Worm (Caenorhabditis elegans) whole organism, L3 larva: ENCODE measurements around the gene K09C4.2.

Source experiments
- aly-2 ChIP-seq: fragments of 150-350 bp; optimal IDR thresholded peaks from 2 replicates; lab custom pipeline; 2014; ENCODE audit warnings: missing biosample characterization, missing genetic modification characterization
- ama-1 ChIP-seq: fragments of 150-350 bp; optimal IDR thresholded peaks from 2 replicates; lab custom pipeline; 2018
- ceh-28 ChIP-seq: fragments of 150-350 bp; optimal IDR thresholded peaks from 2 replicates; lab custom pipeline; 2014; ENCODE audit warnings: missing biosample characterization, missing genetic modification reagents, missing genetic modification characterization
- ceh-82 ChIP-seq: fragments of 150-350 bp; optimal IDR thresholded peaks from 2 replicates; lab custom pipeline; 2014; ENCODE audit warnings: missing biosample characterization, missing genetic modification characterization
- hmg-11 ChIP-seq: sonication (generic microtip); optimal IDR thresholded peaks from 2 replicates; lab custom pipeline; 2016; ENCODE audit warnings: missing genetic modification characterization, missing compliant biosample characterization
- nhr-11 ChIP-seq: fragments of 150-350 bp; optimal IDR thresholded peaks from 2 replicates; lab custom pipeline; 2014; ENCODE audit warnings: missing biosample characterization, missing genetic modification characterization
- nhr-77 ChIP-seq: fragments of 150-350 bp; optimal IDR thresholded peaks from 2 replicates; lab custom pipeline; 2014; ENCODE audit warnings: missing biosample characterization, missing genetic modification characterization
- pqm-1 ChIP-seq: fragments of 150-350 bp; optimal IDR thresholded peaks from 2 replicates; lab custom pipeline; 2017; ENCODE audit warnings: missing biosample characterization, missing genetic modification characterization, inconsistent platforms
- snpc-4 ChIP-seq: fragments of 150-350 bp; optimal IDR thresholded peaks from 2 replicates; lab custom pipeline; 2014; ENCODE audit warnings: missing biosample characterization, missing genetic modification characterization
- unc-39 ChIP-seq: sonication (generic microtip); optimal IDR thresholded peaks from 4 replicates; lab custom pipeline; 2017; ENCODE audit warnings: missing biosample characterization, missing genetic modification characterization
- zag-1 ChIP-seq: fragments of 150-350 bp; optimal IDR thresholded peaks from 2 replicates; lab custom pipeline; 2014; ENCODE audit warnings: missing biosample characterization, missing genetic modification characterization
- ztf-11 ChIP-seq: fragments of 150-350 bp; optimal IDR thresholded peaks from 2 replicates; lab custom pipeline; 2014; ENCODE audit warnings: missing biosample characterization, missing genetic modification characterization

ce11 chrX:3282306-3282705, 14.0 kb upstream of the K09C4.2 start, which contains the start of gene K09C4.5:
- no peak for TF ChIP-seq snpc-4
- no peak for TF ChIP-seq ztf-11
- no peak for TF ChIP-seq nhr-77 (tag; lab: Kevin White, UChicago)
- TF ChIP-seq unc-39 = no peak
- no peak for TF ChIP-seq aly-2 (tag; lab: Kevin White, UChicago)
- no peak for TF ChIP-seq ama-1 (lab: Kevin White, UChicago)
- TF ChIP-seq pqm-1 (tag; lab: Kevin White, UChicago) = peak; percentile 30
- no peak for TF ChIP-seq ceh-28 (tag; lab: Kevin White, UChicago)
- no peak for TF ChIP-seq hmg-11 (tag; lab: Kevin White, UChicago)
- TF ChIP-seq ceh-82 (tag; lab: Kevin White, UChicago) = no peak
- TF ChIP-seq nhr-11 (tag; lab: Kevin White, UChicago) = no peak
- no peak for TF ChIP-seq zag-1 (tag; lab: Kevin White, UChicago)
